Fruit fly (Drosophila melanogaster) whole organism: Measurements from ENCODE around the gene HisRS.

Experiments
- pan ChIP-seq: fragments of >200 bp; optimal IDR thresholded peaks from 2 replicates; lab custom pipeline; 2017
- psq ChIP-seq: fragments of >200 bp; optimal IDR thresholded peaks from 2 replicates; lab custom pipeline; 2017
- usp ChIP-seq: fragments of >200 bp; optimal IDR thresholded peaks from 2 replicates; lab custom pipeline; 2017; ENCODE audit warnings: missing biosample characterization, missing genetic modification characterization, mixed read lengths

DNA sequence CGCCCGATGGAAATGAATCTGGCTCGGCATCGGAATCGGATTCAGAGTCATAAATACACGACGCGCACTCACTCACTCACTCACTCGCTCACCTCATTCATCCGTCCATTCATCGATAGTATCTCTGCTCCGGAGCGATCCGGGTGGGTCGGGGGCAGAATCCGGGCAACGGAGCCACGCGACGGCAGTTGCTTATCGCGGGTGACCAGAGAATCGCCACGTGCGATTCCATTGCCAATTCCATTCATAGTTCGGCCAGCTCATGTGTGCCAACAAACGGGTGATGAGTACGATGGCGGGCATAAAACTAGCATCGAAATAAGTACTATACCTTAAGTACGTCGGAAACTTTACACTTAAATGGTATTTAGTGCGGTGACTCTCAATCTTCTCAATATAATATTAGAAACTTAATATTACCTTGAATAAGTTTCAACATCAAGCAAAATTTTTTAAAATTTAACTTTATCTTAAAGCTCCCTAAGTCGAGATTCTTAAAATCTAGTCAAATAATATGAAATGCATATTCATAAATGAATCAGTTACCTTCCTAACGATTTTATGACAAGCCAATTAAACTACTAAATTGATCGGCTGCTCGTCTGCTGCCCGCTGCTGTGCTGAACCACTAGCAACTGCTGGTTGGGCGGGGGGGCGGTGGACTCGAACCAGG is 9.5 kb downstream of the HisRS start:
- no peak for TF ChIP-seq usp
- no peak for TF ChIP-seq psq
- TF ChIP-seq pan: no peak
